Worm (Caenorhabditis elegans) whole organism, L4 larva: ENCODE measurements around the gene fbxb-16.
A peak's percentile ranks its signal among the peaks of the same experiment; 100 is the strongest.
"Not testable (repeated sequence)": the region's sequence is repeated elsewhere in the genome, so short reads cannot be mapped to it uniquely, and the experiment has no call there.

Source experiments
- F10B5.3 ChIP-seq: sonication (generic microtip); optimal IDR thresholded peaks from 2 replicates; lab custom pipeline; 2016; ENCODE audit warnings: mild to moderate bottlenecking, missing genetic modification characterization, missing compliant biosample characterization
- F26F4.8 ChIP-seq: fragments of 200-800 bp; sonication (Bioruptor generic); conservative IDR thresholded peaks from 2 replicates; pipeline ENCODE4 v1.3.6; 2022; ENCODE audit warnings: missing genetic modification characterization, missing compliant biosample characterization
- aha-1 ChIP-seq: fragments of 150-350 bp; peaks from one replicate; lab custom pipeline; 2014; ENCODE audit warnings: missing biosample characterization, missing genetic modification characterization
- ceh-82 ChIP-seq: sonication (generic microtip); optimal IDR thresholded peaks from 2 replicates; lab custom pipeline; 2017; ENCODE audit warnings: missing biosample characterization, missing genetic modification characterization
- ces-1 ChIP-seq: fragments of 150-350 bp; sonication (generic microtip); optimal IDR thresholded peaks from 4 replicates; lab custom pipeline; 2014; ENCODE audit warnings: missing biosample characterization, missing genetic modification reagents, missing genetic modification characterization
- daf-16 ChIP-seq, 3 experiments: sonication (generic microtip); optimal IDR thresholded peaks; 2 replicates each; lab custom pipeline; 2016 to 2017; ENCODE audit warnings: missing genetic modification characterization in 3 of 3, missing genetic modification reagents in 3 of 3, mild to moderate bottlenecking in 2 of 3, missing compliant biosample characterization in 2 of 3, missing biosample characterization in 1 of 3, moderate library complexity in 1 of 3
- daf-8 ChIP-seq: fragments of 200-800 bp; sonication (Bioruptor generic); IDR thresholded peaks from 2 replicates; pipeline ENCODE4 v1.3.6; 2022; ENCODE audit warnings: missing genetic modification characterization, missing compliant biosample characterization
- dmd-6 ChIP-seq: fragments of 200-800 bp; sonication (Bioruptor generic); IDR thresholded peaks from 2 replicates; pipeline ENCODE4 v1.3.6; 2022; ENCODE audit warnings: missing genetic modification reagents, missing genetic modification characterization, missing compliant biosample characterization
- dmd-9 ChIP-seq: fragments of 200-800 bp; sonication (Bioruptor generic); IDR thresholded peaks from 2 replicates; pipeline ENCODE4 v1.3.6; 2022; ENCODE audit warnings: missing genetic modification reagents, missing genetic modification characterization, missing compliant biosample characterization
- fkh-10 ChIP-seq: fragments of 150-350 bp; optimal IDR thresholded peaks from 2 replicates; lab custom pipeline; 2014; ENCODE audit warnings: missing biosample characterization, missing genetic modification reagents, missing genetic modification characterization
- gei-8 ChIP-seq: fragments of 200-800 bp; sonication (Bioruptor generic); optimal IDR thresholded peaks from 2 replicates; lab custom pipeline; 2018; ENCODE audit warnings: mild to moderate bottlenecking, missing genetic modification characterization, missing compliant biosample characterization
- jun-1 ChIP-seq: fragments of 150-350 bp; optimal IDR thresholded peaks from 2 replicates; lab custom pipeline; 2014; ENCODE audit warnings: missing biosample characterization, missing genetic modification reagents, missing genetic modification characterization
- lin-15B ChIP-seq: fragments of 150-350 bp; sonication (generic microtip); optimal IDR thresholded peaks from 3 replicates; lab custom pipeline; 2014; ENCODE audit warnings: missing biosample characterization, missing genetic modification characterization
- lin-29 ChIP-seq: fragments of 200-800 bp; sonication (Bioruptor generic); IDR thresholded peaks from 2 replicates; pipeline ENCODE4 v1.3.6; 2022; ENCODE audit warnings: missing genetic modification reagents, missing genetic modification characterization, missing compliant biosample characterization
- lir-3 ChIP-seq: sonication (generic microtip); optimal IDR thresholded peaks from 2 replicates; lab custom pipeline; 2016; ENCODE audit warnings: mild to moderate bottlenecking, missing genetic modification characterization, missing compliant biosample characterization
- mdt-29 ChIP-seq: fragments of 200-800 bp; sonication (Bioruptor generic); IDR thresholded peaks from 2 replicates; pipeline ENCODE4 v1.3.6; 2022; ENCODE audit warnings: missing genetic modification reagents, missing genetic modification characterization, missing compliant biosample characterization
- nhr-11 ChIP-seq: fragments of 150-350 bp; optimal IDR thresholded peaks from 2 replicates; lab custom pipeline; 2014; ENCODE audit warnings: missing biosample characterization, missing genetic modification characterization
- nhr-111 ChIP-seq: fragments of 200-800 bp; sonication (Bioruptor generic); optimal IDR thresholded peaks from 2 replicates; lab custom pipeline; 2018; ENCODE audit warnings: mild to moderate bottlenecking, missing genetic modification characterization, missing compliant biosample characterization
- nhr-28 ChIP-seq: fragments of 150-350 bp; optimal IDR thresholded peaks from 2 replicates; lab custom pipeline; 2014; ENCODE audit warnings: missing biosample characterization, missing genetic modification characterization
- nhr-77 ChIP-seq: fragments of 150-350 bp; optimal IDR thresholded peaks from 2 replicates; lab custom pipeline; 2014; ENCODE audit warnings: missing biosample characterization, missing genetic modification characterization
- php-3 ChIP-seq: fragments of 200-800 bp; sonication (Bioruptor generic); IDR thresholded peaks from 2 replicates; pipeline ENCODE4 v1.3.6; 2022; ENCODE audit warnings: missing genetic modification reagents, missing genetic modification characterization, missing compliant biosample characterization
- rbr-2 ChIP-seq: sonication (generic microtip); optimal IDR thresholded peaks from 2 replicates; lab custom pipeline; 2016; ENCODE audit warnings: missing genotype, missing genetic modification characterization, missing compliant biosample characterization
- sdz-12 ChIP-seq: fragments of 200-800 bp; sonication (Bioruptor generic); optimal IDR thresholded peaks from 2 replicates; lab custom pipeline; 2018; ENCODE audit warnings: mild to moderate bottlenecking, missing genetic modification characterization, missing compliant biosample characterization
- spr-1 ChIP-seq: sonication (generic microtip); optimal IDR thresholded peaks from 2 replicates; lab custom pipeline; 2016; ENCODE audit warnings: mild to moderate bottlenecking, missing genetic modification characterization, missing compliant biosample characterization
- tag-97 ChIP-seq: fragments of 200-800 bp; sonication (Bioruptor generic); IDR thresholded peaks from 2 replicates; pipeline ENCODE4 v1.3.6; 2022; ENCODE audit warnings: missing genetic modification characterization, missing compliant biosample characterization
- tra-1 ChIP-seq: fragments of 200-800 bp; sonication (Bioruptor generic); IDR thresholded peaks from 2 replicates; pipeline ENCODE4 v1.3.6; 2022; ENCODE audit warnings: missing genetic modification reagents, missing genetic modification characterization, missing compliant biosample characterization
- unc-130 ChIP-seq: sonication (generic microtip); optimal IDR thresholded peaks from 2 replicates; lab custom pipeline; 2016; ENCODE audit warnings: missing genetic modification reagents, missing genetic modification characterization, missing compliant biosample characterization
- unc-39 ChIP-seq: sonication (generic microtip); optimal IDR thresholded peaks from 2 replicates; lab custom pipeline; 2017; ENCODE audit warnings: missing biosample characterization, missing genetic modification characterization
- zag-1 ChIP-seq: fragments of 150-350 bp; optimal IDR thresholded peaks from 2 replicates; lab custom pipeline; 2014; ENCODE audit warnings: missing biosample characterization, missing genetic modification characterization
- zip-11 ChIP-seq: fragments of 200-800 bp; sonication (Bioruptor generic); IDR thresholded peaks from 2 replicates; pipeline ENCODE4 v1.3.6; 2022; ENCODE audit warnings: missing genetic modification characterization, missing compliant biosample characterization

fbxb-16 gene

DNA sequence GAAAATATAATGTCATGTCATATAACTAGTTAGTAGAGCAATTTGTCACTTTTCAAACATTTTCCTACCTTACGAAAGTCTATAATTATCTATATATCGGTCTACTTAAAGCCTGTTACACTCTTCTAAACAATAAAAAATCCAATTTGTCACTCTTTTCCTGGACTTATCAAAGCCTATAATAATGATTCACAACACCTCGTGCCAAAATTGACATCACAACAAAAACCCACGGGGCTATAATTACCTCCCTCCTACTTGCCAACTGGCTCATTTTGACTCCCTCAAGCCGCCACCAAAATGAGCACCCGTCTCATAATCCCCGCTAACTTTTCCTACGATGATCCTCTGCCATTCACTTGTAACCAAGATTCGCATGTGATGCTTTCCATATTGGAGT is 15.3 kb downstream of the fbxb-16 start, which contains the start of gene srg-20:
Gene srg-20, plus strand, starts transcription at position 301 of the 400 bp plus-strand sequence.
- TF ChIP-seq F26F4.8 (GFP tag; lab: Robert Waterston, UW); tag-97; zip-11 (GFP tag; lab: Robert Waterston, UW): not testable (repeated sequence)

DNA sequence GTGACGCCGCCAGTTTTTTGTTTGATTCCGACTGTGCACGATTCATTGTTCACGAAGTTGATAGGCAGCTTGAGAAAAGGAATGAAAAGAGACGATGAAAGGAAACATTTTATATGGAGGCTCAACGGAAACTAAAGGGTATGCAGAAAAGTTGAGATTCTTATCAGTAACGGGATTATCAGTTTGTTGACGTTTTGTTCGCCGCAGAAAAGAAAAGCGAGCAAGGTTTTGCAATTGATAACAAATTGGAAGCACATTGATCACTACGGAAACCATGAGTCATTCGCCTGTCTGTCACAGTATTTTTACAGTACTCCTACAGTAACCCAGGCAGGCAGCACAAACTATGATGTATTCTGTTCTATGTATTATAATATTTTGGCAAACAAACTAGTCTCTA is 15.7 kb downstream of the fbxb-16 start:
- TF ChIP-seq nhr-11 (no peak), aha-1 (tag; lab: Kevin White, UChicago) (peak; percentile 46), nhr-28 (tag; lab: Kevin White, UChicago) (peak; percentile 4), dmd-6 (GFP tag; lab: Robert Waterston, UW) (peak; percentile 52; the same call in 1 of the 2 replicates)

DNA sequence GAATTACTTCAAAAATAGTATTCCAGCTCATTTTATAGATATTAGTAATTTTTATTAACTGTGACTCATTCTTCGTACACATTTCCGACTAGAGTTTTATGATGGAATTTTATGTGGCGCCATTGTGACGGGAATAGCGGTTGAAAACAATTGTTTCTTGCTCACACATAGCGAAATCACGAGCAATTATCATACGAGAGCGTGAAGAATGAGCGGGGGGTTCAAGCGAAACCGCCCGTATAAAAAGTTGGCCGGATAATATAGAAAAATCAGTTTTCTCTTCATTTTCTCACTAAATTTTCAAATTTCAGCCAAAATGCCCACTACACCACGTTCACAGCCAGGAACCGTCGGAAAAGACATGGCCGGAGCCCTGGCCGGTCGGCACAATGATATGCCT is 18.2 kb downstream of the fbxb-16 start, which contains the start of gene C08E3.1:
Gene C08E3.1, plus strand, starts transcription at position 301 of the 400 bp plus-strand sequence.
- not testable (repeated sequence) for TF ChIP-seq jun-1 (tag; lab: Kevin White, UChicago); mdt-29 (GFP tag; lab: Robert Waterston, UW); F26F4.8 (GFP tag; lab: Robert Waterston, UW)

DNA sequence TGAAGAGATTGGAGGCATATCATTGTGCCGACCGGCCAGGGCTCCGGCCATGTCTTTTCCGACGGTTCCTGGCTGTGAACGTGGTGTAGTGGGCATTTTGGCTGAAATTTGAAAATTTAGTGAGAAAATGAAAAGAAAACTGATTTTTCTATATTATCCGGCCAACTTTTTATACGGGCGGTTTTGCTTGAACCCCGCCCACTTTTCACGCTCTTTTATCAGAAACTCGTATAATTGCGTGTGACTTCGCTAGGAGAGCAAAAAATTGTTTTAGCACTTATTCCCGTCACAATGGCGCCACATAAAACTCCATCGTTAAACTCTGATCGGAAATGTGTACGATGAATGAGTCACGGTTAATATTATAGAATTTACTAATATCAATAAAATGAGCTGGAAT is 19.5 kb downstream of the fbxb-16 start, which contains the start of gene C08E3.13:
Gene C08E3.13, minus strand, starts transcription at position 101 of the 400 bp plus-strand sequence.
- TF ChIP-seq daf-8 (GFP tag; lab: Robert Waterston, UW); ces-1; tra-1: not testable (repeated sequence)

DNA sequence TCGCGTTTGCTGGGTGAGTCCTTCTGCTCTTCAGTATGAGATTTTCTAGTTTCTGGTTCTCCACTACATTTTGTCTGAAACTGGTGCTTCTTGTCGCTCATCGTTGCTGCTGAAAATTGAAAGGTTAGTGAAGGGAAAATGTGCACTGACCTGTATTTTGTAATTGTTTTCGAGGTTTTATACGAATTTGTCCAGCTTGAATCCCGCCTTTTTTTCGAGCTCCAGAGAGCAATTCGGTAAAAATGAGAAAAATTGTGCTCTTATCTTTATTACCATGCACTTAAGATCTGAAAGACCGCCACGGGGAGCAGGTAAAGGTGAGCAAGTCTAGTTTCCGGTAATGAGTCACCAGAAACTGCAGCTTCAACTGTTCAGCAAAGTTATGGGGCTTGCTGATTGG is 23.9 kb downstream of the fbxb-16 start, which contains the start of gene C08E3.15:
Gene C08E3.15, minus strand, starts transcription at position 101 of the 400 bp plus-strand sequence.
- not testable (repeated sequence) for TF ChIP-seq daf-16 (GFP tag; optimal IDR thresholded peaks at IDR 0.05; lab: Kevin White, UChicago); daf-16 (tag; optimal IDR thresholded peaks at IDR 0.05; lab: Kevin White, UChicago); lin-29; lir-3 (tag; lab: Kevin White, UChicago)

DNA sequence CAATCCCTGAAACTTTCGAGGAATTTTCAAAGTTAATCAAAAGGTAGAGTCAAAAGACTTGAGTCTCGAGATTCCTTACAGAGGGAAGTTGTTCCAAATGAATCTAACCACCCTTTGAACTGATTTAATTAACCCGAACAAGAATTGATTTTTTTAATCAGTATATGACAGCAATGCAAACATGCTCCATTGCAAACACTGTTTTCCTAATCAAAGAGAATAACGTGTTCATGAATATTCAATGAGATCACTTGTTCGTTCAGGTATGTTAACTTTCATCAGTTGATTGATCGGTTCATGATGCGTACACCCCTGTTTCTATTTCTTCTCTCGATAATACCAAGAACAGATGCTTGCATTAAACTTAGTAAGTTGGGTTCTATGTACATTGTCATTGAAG is 26.0 kb downstream of the fbxb-16 start, which contains the start of gene C08E3.14:
Gene C08E3.14, plus strand, starts transcription at position 301 of the 400 bp plus-strand sequence.
- no peak for TF ChIP-seq spr-1
- no peak for TF ChIP-seq ces-1
- no peak for TF ChIP-seq ceh-82 (tag; lab: Kevin White, UChicago)
- no peak for TF ChIP-seq aha-1 (tag; lab: Kevin White, UChicago)
- no peak for TF ChIP-seq unc-130 (GFP tag; lab: Kevin White, UChicago)
- TF ChIP-seq dmd-9: no peak
- no peak for TF ChIP-seq daf-16 (GFP tag; optimal IDR thresholded peaks at IDR 0.05; lab: Kevin White, UChicago)
- TF ChIP-seq daf-16 (tag; optimal IDR thresholded peaks at IDR 0.05; lab: Kevin White, UChicago): no peak
- TF ChIP-seq sdz-12 (GFP tag; lab: Kevin White, UChicago): no peak
- no peak for TF ChIP-seq unc-39
- TF ChIP-seq lin-15B (tag; lab: Kevin White, UChicago): no peak
- TF ChIP-seq zag-1 (tag; lab: Kevin White, UChicago): no peak
- no peak for TF ChIP-seq nhr-111 (GFP tag; lab: Kevin White, UChicago)
- TF ChIP-seq F10B5.3 (tag; lab: Kevin White, UChicago): no peak
- TF ChIP-seq php-3 (GFP tag; lab: Robert Waterston, UW): no peak
- TF ChIP-seq rbr-2: no peak
- no peak for TF ChIP-seq nhr-77 (tag; lab: Kevin White, UChicago)
- no peak for TF ChIP-seq fkh-10 (GFP tag; lab: Kevin White, UChicago)
- no peak for TF ChIP-seq gei-8 (GFP tag; lab: Kevin White, UChicago)
